Fruit fly (Drosophila melanogaster) whole organism, pupa: ENCODE data around the gene mura.

Experiments used
- CG10348 ChIP-seq: fragments of 200-800 bp; sonication (Bioruptor generic); IDR thresholded peaks from 2 replicates; pipeline ENCODE4 v1.3.6; 2022; ENCODE audit warnings: missing biosample characterization, missing genetic modification characterization
- CG13204 ChIP-seq: fragments of 200-800 bp; sonication (Bioruptor generic); optimal IDR thresholded peaks from 2 replicates; lab custom pipeline; 2018; ENCODE audit warnings: missing biosample characterization, mild to moderate bottlenecking, missing genetic modification characterization, moderate library complexity
- CG14655 ChIP-seq: fragments of 200-800 bp; sonication (Bioruptor generic); optimal IDR thresholded peaks from 3 replicates; lab custom pipeline; 2017; ENCODE audit warnings: mild to moderate bottlenecking, missing biosample characterization, missing genetic modification reagents, missing genetic modification characterization
- CG34367 ChIP-seq: fragments of 200-800 bp; sonication (Bioruptor generic); optimal IDR thresholded peaks from 2 replicates; lab custom pipeline; 2018; ENCODE audit warnings: missing biosample characterization, mild to moderate bottlenecking, missing genetic modification characterization
- CG8159 ChIP-seq: fragments of 200-800 bp; sonication (Bioruptor generic); optimal IDR thresholded peaks from 3 replicates; lab custom pipeline; 2018; ENCODE audit warnings: missing biosample characterization, mild to moderate bottlenecking, missing genetic modification characterization, moderate library complexity
- CG8301 ChIP-seq: fragments of 200-800 bp; sonication (Bioruptor generic); optimal IDR thresholded peaks from 2 replicates; lab custom pipeline; 2018; ENCODE audit warnings: missing biosample characterization, mild to moderate bottlenecking, missing genetic modification characterization
- EcR ChIP-seq: fragments of 200-800 bp; sonication (Bioruptor generic); optimal IDR thresholded peaks from 3 replicates; lab custom pipeline; 2019; ENCODE audit warnings: missing biosample characterization, missing genetic modification characterization, mild to moderate bottlenecking, moderate library complexity, missing genetic modification reagents
- Ets98B ChIP-seq: fragments of 200-800 bp; sonication (Bioruptor generic); IDR thresholded peaks from 2 replicates; pipeline ENCODE4 v1.3.6; 2022; ENCODE audit warnings: missing biosample characterization, missing genetic modification characterization
- Pif1A ChIP-seq: fragments of 200-800 bp; sonication (Bioruptor generic); optimal IDR thresholded peaks from 3 replicates; lab custom pipeline; 2016; ENCODE audit warnings: missing biosample characterization, missing genetic modification characterization
- Snoo ChIP-seq: fragments of 200-800 bp; sonication (Bioruptor generic); optimal IDR thresholded peaks from 3 replicates; lab custom pipeline; 2017; ENCODE audit warnings: missing biosample characterization, mild to moderate bottlenecking, missing genetic modification characterization, inconsistent platforms
- gl ChIP-seq: fragments of 200-800 bp; sonication (Bioruptor generic); optimal IDR thresholded peaks from 2 replicates; lab custom pipeline; 2018; ENCODE audit warnings: missing biosample characterization, mild to moderate bottlenecking, missing genetic modification characterization

mura gene

DNA sequence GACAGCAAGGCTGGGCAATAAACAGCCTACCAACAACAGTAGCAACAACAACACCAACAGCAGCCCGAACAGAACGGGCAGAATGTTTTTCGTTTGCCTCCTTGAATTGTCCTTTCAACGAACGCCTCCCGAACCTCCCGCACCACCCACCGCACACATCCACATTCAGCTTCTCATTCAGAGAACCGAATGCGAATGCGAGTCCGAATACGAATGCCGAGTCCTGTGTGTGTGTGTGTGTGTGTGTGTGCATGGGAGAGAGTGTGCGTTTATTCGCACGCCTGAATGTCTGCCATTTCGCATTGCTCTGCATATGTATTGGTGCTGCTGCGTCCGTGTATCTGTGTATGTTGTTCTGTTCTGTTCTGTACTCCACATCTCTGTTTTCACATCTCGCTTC is 63.1 kb downstream of the mura start:
- TF ChIP-seq Ets98B (GFP tag; lab: Robert Waterston, UW): no peak
- TF ChIP-seq CG10348 (GFP tag; lab: Robert Waterston, UW): no peak
- no peak for TF ChIP-seq EcR
- TF ChIP-seq Pif1A (GFP tag; lab: Kevin White, UChicago): no peak
- no peak for TF ChIP-seq CG34367 (tag; lab: Kevin White, UChicago)
- TF ChIP-seq CG8159 (tag; lab: Kevin White, UChicago): no peak
- no peak for TF ChIP-seq CG13204 (GFP tag; lab: Kevin White, UChicago)

DNA sequence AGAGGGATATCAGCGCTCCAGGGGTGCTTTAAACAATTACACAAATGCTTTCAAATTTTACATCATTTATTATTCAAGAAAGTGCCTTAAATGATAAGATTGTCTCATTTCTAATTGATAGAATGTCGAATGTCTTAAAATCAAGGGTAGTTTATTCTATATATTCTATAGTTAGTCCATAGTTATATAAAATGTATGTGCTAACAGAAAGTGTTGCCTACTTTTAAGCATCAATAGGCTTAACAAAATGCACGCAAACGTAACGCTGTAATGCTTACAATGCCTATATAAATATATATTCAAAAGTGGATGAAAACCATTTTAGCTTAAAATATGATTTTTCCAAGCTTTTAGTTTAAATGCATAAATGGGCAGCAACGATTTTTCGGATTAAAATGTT is 63.6 kb downstream of the mura start:
- TF ChIP-seq Snoo (tag; lab: Kevin White, UChicago) (no peak), CG8159 (tag; lab: Kevin White, UChicago) (peak; percentile 8)

DNA sequence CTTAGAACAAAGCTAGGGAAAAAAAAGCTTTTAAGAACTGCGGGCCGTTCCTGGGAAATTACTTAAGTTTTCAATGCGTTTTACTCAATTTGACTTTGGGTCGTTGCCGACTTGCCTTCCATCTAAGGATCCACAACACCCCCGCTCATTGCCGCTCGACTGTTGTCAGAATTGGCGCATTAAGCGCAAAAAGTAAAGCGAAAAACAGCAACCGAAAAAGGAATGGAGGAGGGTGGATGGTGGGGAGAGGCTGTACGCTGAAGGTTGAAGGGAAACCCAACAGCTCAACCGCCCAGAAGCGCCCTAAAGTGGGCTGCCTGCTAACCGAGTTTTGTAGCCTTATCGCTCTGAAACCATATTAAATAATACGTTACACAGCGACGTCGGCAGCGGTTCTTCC is 64.0 kb downstream of the mura start:
- no peak for TF ChIP-seq CG14655 (GFP tag; lab: Kevin White, UChicago)
- no peak for TF ChIP-seq gl
- no peak for TF ChIP-seq CG8301 (tag; lab: Kevin White, UChicago)
